Worm (Caenorhabditis elegans) whole organism, L4 larva: ENCODE measurements around the gene cut-2.

Experiments
- D1046.2 ChIP-seq: fragments of 200-800 bp; sonication (Bioruptor generic); IDR thresholded peaks from 2 replicates; pipeline ENCODE4 v1.3.6; 2022; ENCODE audit warnings: missing genetic modification characterization, missing compliant biosample characterization
- F44E2.7 ChIP-seq: fragments of 200-800 bp; sonication (Bioruptor generic); IDR thresholded peaks from 2 replicates; pipeline ENCODE4 v2.1.2; 2022; ENCODE audit warnings: missing genetic modification characterization, missing compliant biosample characterization
- aha-1 ChIP-seq: fragments of 150-350 bp; peaks from one replicate; lab custom pipeline; 2014; ENCODE audit warnings: missing biosample characterization, missing genetic modification characterization
- aly-2 ChIP-seq: sonication (generic microtip); optimal IDR thresholded peaks from 2 replicates; lab custom pipeline; 2018; ENCODE audit warnings: missing biosample characterization, missing genetic modification characterization
- ceh-20 ChIP-seq: fragments of 200-800 bp; sonication (Bioruptor generic); IDR thresholded peaks from 2 replicates; pipeline ENCODE4 v1.3.6; 2022; ENCODE audit warnings: missing genetic modification reagents, missing genetic modification characterization, missing compliant biosample characterization
- ctbp-1 ChIP-seq: fragments of 200-800 bp; sonication (Bioruptor generic); IDR thresholded peaks from 2 replicates; pipeline ENCODE4 v1.3.6; 2022; ENCODE audit warnings: missing genetic modification reagents, missing genetic modification characterization, missing compliant biosample characterization
- egl-27 ChIP-seq: sonication (generic microtip); optimal IDR thresholded peaks from 3 replicates; lab custom pipeline; 2017; ENCODE audit warnings: missing biosample characterization, missing genetic modification reagents, missing genetic modification characterization
- fos-1 ChIP-seq: fragments of 150-350 bp; optimal IDR thresholded peaks from 2 replicates; lab custom pipeline; 2014; ENCODE audit warnings: missing biosample characterization, missing genetic modification characterization
- hlh-30 ChIP-seq: sonication (generic microtip); optimal IDR thresholded peaks from 2 replicates; lab custom pipeline; 2017; ENCODE audit warnings: antibody characterized with exemption, mild to moderate bottlenecking, missing genetic modification characterization, missing compliant biosample characterization; ENCODE audit not compliant: insufficient read depth
- unc-62 ChIP-seq, 3 experiments: fragments of 150-350 bp in 1 of 3; sonication (generic microtip); optimal IDR thresholded peaks in 2 of 3; peaks in 1 of 3; 1 replicate in 1 of 3; 2 replicates in 2 of 3; lab custom pipeline; 2014 to 2017; ENCODE audit warnings: missing biosample characterization in 3 of 3, missing genetic modification characterization in 3 of 3, missing genetic modification reagents in 3 of 3, missing genotype in 1 of 3
- zip-11 ChIP-seq: fragments of 200-800 bp; sonication (Bioruptor generic); IDR thresholded peaks from 2 replicates; pipeline ENCODE4 v1.3.6; 2022; ENCODE audit warnings: missing genetic modification characterization, missing compliant biosample characterization

DNA sequence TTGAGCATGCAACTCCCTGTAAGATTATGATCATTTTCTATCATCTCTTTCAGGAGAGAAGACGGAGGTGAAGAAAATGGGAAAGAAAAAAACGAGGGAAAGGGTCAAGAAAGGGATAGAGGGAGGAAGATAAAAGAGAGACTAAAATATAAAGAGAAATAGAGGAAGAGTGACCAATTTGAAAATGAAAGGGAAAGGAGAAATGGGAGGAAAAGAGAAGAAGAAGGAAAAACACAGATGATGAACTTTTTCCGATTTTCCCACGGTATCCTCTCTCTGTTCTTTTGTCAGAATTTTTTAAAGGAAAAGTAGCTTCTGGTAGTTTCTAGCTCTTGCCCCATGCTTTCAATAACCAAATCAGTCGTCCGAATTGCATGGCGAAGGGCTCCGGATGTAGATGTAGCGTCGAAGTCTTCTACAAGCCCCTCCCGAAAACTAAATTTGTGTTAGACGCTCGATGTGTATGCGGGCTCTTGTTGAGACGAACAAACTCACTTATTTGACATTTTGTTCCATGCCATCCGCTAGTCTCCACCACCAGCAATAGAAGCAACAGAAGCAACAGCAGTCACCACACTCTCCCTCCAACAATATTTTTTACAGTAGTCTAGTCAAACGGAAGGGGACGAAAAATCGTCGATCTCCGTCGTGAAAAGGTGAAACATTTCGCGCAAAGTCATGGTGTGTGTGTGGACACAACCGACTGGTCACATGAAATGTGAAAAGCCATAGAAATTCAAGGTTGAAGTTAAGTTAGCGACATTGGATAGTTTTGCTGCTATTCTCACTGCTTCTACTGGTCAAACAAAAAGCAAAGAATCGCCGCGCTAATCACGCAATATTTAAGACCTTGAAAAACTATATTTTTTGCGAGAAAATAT, 23.1 kb upstream of the cut-2 start, which contains the start of gene somi-1:
- no peak for TF ChIP-seq egl-27 (tag; lab: Kevin White, UChicago)
- peak; percentile 59 for TF ChIP-seq hlh-30 (tag; lab: Kevin White, UChicago)
- peak in 1 of 2 experiments; percentile 88 for TF ChIP-seq unc-62 (GFP tag; optimal IDR thresholded peaks at IDR 0.05 in 1 of 2; lab: Kevin White, UChicago)
- no peak for TF ChIP-seq unc-62 (tag; optimal IDR thresholded peaks at IDR 0.05; lab: Kevin White, UChicago)
- TF ChIP-seq F44E2.7 (GFP tag; lab: Robert Waterston, UW), result no peak
- no peak for TF ChIP-seq aly-2 (tag; lab: Kevin White, UChicago)
- TF ChIP-seq D1046.2 (GFP tag; lab: Robert Waterston, UW), result no peak
- no peak for TF ChIP-seq zip-11 (GFP tag; lab: Robert Waterston, UW)
- peak; percentile 33; the same call in 1 of the 2 replicates for TF ChIP-seq ctbp-1 (GFP tag; lab: Robert Waterston, UW)
- no peak for TF ChIP-seq fos-1
- peak; percentile 7 for TF ChIP-seq aha-1 (tag; lab: Kevin White, UChicago)
- no peak for TF ChIP-seq ceh-20 (GFP tag; lab: Robert Waterston, UW)
